Worm (Caenorhabditis elegans) whole organism, late embryonic: ENCODE data around the gene F47B8.4.

Experiments used
- F13H6.1 ChIP-seq: sonication (generic microtip); optimal IDR thresholded peaks from 2 replicates; lab custom pipeline; 2016; ENCODE audit warnings: missing genetic modification characterization, missing compliant biosample characterization
- K02D7.2 ChIP-seq: sonication (generic microtip); optimal IDR thresholded peaks from 2 replicates; lab custom pipeline; 2017; ENCODE audit warnings: mild to moderate bottlenecking, missing genetic modification characterization, missing compliant biosample characterization
- ceh-14 ChIP-seq: sonication (generic microtip); optimal IDR thresholded peaks from 2 replicates; lab custom pipeline; 2016; ENCODE audit warnings: missing genotype, missing genetic modification characterization, missing compliant biosample characterization
- ceh-19 ChIP-seq: fragments of 200-800 bp; sonication (Bioruptor generic); optimal IDR thresholded peaks from 2 replicates; lab custom pipeline; 2018; ENCODE audit warnings: mild to moderate bottlenecking, missing genetic modification characterization, missing compliant biosample characterization
- ceh-2 ChIP-seq: sonication (generic microtip); optimal IDR thresholded peaks from 2 replicates; lab custom pipeline; 2016; ENCODE audit warnings: missing genotype, missing genetic modification characterization, missing compliant biosample characterization
- ceh-22 ChIP-seq: sonication (generic microtip); optimal IDR thresholded peaks from 2 replicates; lab custom pipeline; 2017; ENCODE audit warnings: missing biosample characterization, missing genetic modification characterization
- ceh-30 ChIP-seq: fragments of 150-350 bp; optimal IDR thresholded peaks from 2 replicates; lab custom pipeline; 2014; ENCODE audit warnings: missing biosample characterization, missing genetic modification characterization
- ceh-31 ChIP-seq: sonication (generic microtip); optimal IDR thresholded peaks from 2 replicates; lab custom pipeline; 2016; ENCODE audit warnings: missing genetic modification characterization, missing compliant biosample characterization
- ceh-45 ChIP-seq: fragments of 200-800 bp; sonication (Bioruptor generic); IDR thresholded peaks from 2 replicates; pipeline ENCODE4 v1.3.6; 2022; ENCODE audit warnings: missing genetic modification reagents, missing genetic modification characterization, missing compliant biosample characterization
- ceh-6 ChIP-seq: fragments of 200-800 bp; sonication (Bioruptor generic); optimal IDR thresholded peaks from 2 replicates; lab custom pipeline; 2018; ENCODE audit warnings: mild to moderate bottlenecking, missing genetic modification characterization, missing compliant biosample characterization
- ceh-9 ChIP-seq: sonication (generic microtip); optimal IDR thresholded peaks from 2 replicates; lab custom pipeline; 2016; ENCODE audit warnings: mild to moderate bottlenecking, missing genetic modification characterization, inconsistent platforms, missing compliant biosample characterization
- che-1 ChIP-seq: sonication (generic microtip); optimal IDR thresholded peaks from 2 replicates; lab custom pipeline; 2016; ENCODE audit warnings: mild to moderate bottlenecking, missing genetic modification characterization, missing compliant biosample characterization
- elt-4 ChIP-seq: sonication (generic microtip); optimal IDR thresholded peaks from 2 replicates; lab custom pipeline; 2016; ENCODE audit warnings: missing genetic modification characterization, missing compliant biosample characterization
- ets-4 ChIP-seq: sonication (generic microtip); optimal IDR thresholded peaks from 2 replicates; lab custom pipeline; 2016; ENCODE audit warnings: missing genetic modification characterization, missing compliant biosample characterization
- eyg-1 ChIP-seq: sonication (generic microtip); optimal IDR thresholded peaks from 2 replicates; lab custom pipeline; 2016; ENCODE audit warnings: missing genotype, missing genetic modification characterization, missing compliant biosample characterization
- fkh-6 ChIP-seq: sonication (generic microtip); optimal IDR thresholded peaks from 2 replicates; lab custom pipeline; 2016; ENCODE audit warnings: missing genetic modification characterization, missing compliant biosample characterization
- gmeb-2 ChIP-seq: sonication (generic microtip); optimal IDR thresholded peaks from 2 replicates; lab custom pipeline; 2016; ENCODE audit warnings: missing genetic modification characterization, inconsistent platforms, missing compliant biosample characterization
- hlh-13 ChIP-seq: fragments of 200-800 bp; sonication (Bioruptor generic); optimal IDR thresholded peaks from 2 replicates; lab custom pipeline; 2018; ENCODE audit warnings: mild to moderate bottlenecking, missing genetic modification characterization, missing compliant biosample characterization
- hlh-6 ChIP-seq: sonication (generic microtip); optimal IDR thresholded peaks from 2 replicates; lab custom pipeline; 2016; ENCODE audit warnings: missing genotype, missing genetic modification characterization, missing compliant biosample characterization
- lim-6 ChIP-seq: sonication (generic microtip); optimal IDR thresholded peaks from 2 replicates; lab custom pipeline; 2016; ENCODE audit warnings: missing genetic modification characterization, missing compliant biosample characterization
- lin-11 ChIP-seq: fragments of 200-800 bp; sonication (Bioruptor generic); optimal IDR thresholded peaks from 2 replicates; lab custom pipeline; 2018; ENCODE audit warnings: mild to moderate bottlenecking, missing genetic modification characterization, missing compliant biosample characterization
- mec-3 ChIP-seq: sonication (generic microtip); optimal IDR thresholded peaks from 2 replicates; lab custom pipeline; 2016; ENCODE audit warnings: borderline replicate concordance, missing genetic modification characterization, missing compliant biosample characterization
- nhr-11 ChIP-seq: fragments of 150-350 bp; optimal IDR thresholded peaks from 2 replicates; lab custom pipeline; 2014; ENCODE audit warnings: missing biosample characterization, missing genetic modification characterization
- nhr-232 ChIP-seq: sonication (generic microtip); optimal IDR thresholded peaks from 2 replicates; lab custom pipeline; 2016; ENCODE audit warnings: missing genetic modification characterization, missing compliant biosample characterization
- pag-3 ChIP-seq: sonication (generic microtip); optimal IDR thresholded peaks from 2 replicates; lab custom pipeline; 2016; ENCODE audit warnings: missing compliant biosample characterization, missing genetic modification characterization, borderline replicate concordance
- pat-9 ChIP-seq: fragments of 200-800 bp; sonication (Bioruptor generic); optimal IDR thresholded peaks from 2 replicates; lab custom pipeline; 2018; ENCODE audit warnings: mild to moderate bottlenecking, missing genetic modification characterization, moderate library complexity, missing compliant biosample characterization
- pax-1 ChIP-seq: fragments of 150-350 bp; optimal IDR thresholded peaks from 2 replicates; lab custom pipeline; 2014; ENCODE audit warnings: missing biosample characterization, missing genetic modification characterization
- pha-2 ChIP-seq: sonication (generic microtip); optimal IDR thresholded peaks from 2 replicates; lab custom pipeline; 2017; ENCODE audit warnings: mild to moderate bottlenecking, missing genetic modification characterization, missing compliant biosample characterization
- pha-4 ChIP-seq: fragments of 150-350 bp; optimal IDR thresholded peaks from 2 replicates; lab custom pipeline; 2018; ENCODE audit warnings: missing biosample characterization, missing genetic modification reagents, missing genetic modification characterization
- rnt-1 ChIP-seq: sonication (generic microtip); optimal IDR thresholded peaks from 2 replicates; lab custom pipeline; 2016; ENCODE audit warnings: missing genetic modification characterization, missing compliant biosample characterization
- sdc-2 ChIP-seq: sonication (generic microtip); optimal IDR thresholded peaks from 2 replicates; lab custom pipeline; 2016; ENCODE audit warnings: missing genotype, missing genetic modification characterization, missing compliant biosample characterization
- sox-2 ChIP-seq: fragments of 200-800 bp; sonication (Bioruptor generic); IDR thresholded peaks from 2 replicates; pipeline ENCODE4 v1.3.6; 2022; ENCODE audit warnings: missing genetic modification reagents, missing genetic modification characterization, missing compliant biosample characterization
- syd-9 ChIP-seq: sonication (generic microtip); optimal IDR thresholded peaks from 2 replicates; lab custom pipeline; 2016; ENCODE audit warnings: mild to moderate bottlenecking, missing genetic modification characterization, moderate library complexity, missing compliant biosample characterization
- tbx-2 ChIP-seq: sonication (generic microtip); optimal IDR thresholded peaks from 2 replicates; lab custom pipeline; 2016; ENCODE audit warnings: missing genetic modification characterization, missing compliant biosample characterization
- tbx-7 ChIP-seq: sonication (generic microtip); optimal IDR thresholded peaks from 2 replicates; lab custom pipeline; 2016; ENCODE audit warnings: missing genotype, missing genetic modification characterization, missing compliant biosample characterization
- ztf-16 ChIP-seq: sonication (generic microtip); optimal IDR thresholded peaks from 2 replicates; lab custom pipeline; 2017; ENCODE audit warnings: missing genetic modification characterization, missing compliant biosample characterization

The F47B8.4 gene

ce11 chrV:14294396-14294795 is 30.1 kb downstream of the F47B8.4 start, which contains the start of gene F14D7.9:
Gene F14D7.9, plus strand, starts transcription at chrV:14294696.
- TF ChIP-seq ceh-6 (no peak), eyg-1 (tag; lab: Kevin White, UChicago) (no peak), ets-4 (tag; lab: Kevin White, UChicago) (no peak), syd-9 (tag; lab: Kevin White, UChicago) (no peak)

- TF ChIP-seq ztf-16, result no peak
- TF ChIP-seq K02D7.2 (tag; lab: Kevin White, UChicago), result no peak
- TF ChIP-seq ceh-30 (tag; lab: Kevin White, UChicago), result no peak
- no peak for TF ChIP-seq elt-4 (tag; lab: Kevin White, UChicago)
- no peak for TF ChIP-seq ceh-9 (tag; lab: Kevin White, UChicago)
- no peak for TF ChIP-seq nhr-232 (tag; lab: Kevin White, UChicago)
- no peak for TF ChIP-seq F13H6.1 (tag; lab: Kevin White, UChicago)
- TF ChIP-seq pha-4 (tag; lab: Kevin White, UChicago), result no peak
- no peak for TF ChIP-seq lin-11 (tag; lab: Kevin White, UChicago)
- TF ChIP-seq rnt-1 (tag; lab: Kevin White, UChicago), result no peak
- TF ChIP-seq ceh-2, result no peak
- TF ChIP-seq pha-2, result no peak
- TF ChIP-seq ceh-14 (tag; lab: Kevin White, UChicago), result no peak
- no peak for TF ChIP-seq che-1 (tag; lab: Kevin White, UChicago)
- no peak for TF ChIP-seq ceh-22 (tag; lab: Kevin White, UChicago)
Measured at ce11 chrV:14293667-14294194, 30.7 kb downstream of the F47B8.4 start, which contains the start of gene F14D7.2. Gene F14D7.2, minus strand, starts transcription at chrV:14293717.

- no peak for TF ChIP-seq pag-3 (tag; lab: Kevin White, UChicago)
- TF ChIP-seq sox-2 (GFP tag; lab: Robert Waterston, UW), result no peak
- no peak for TF ChIP-seq hlh-6 (tag; lab: Kevin White, UChicago)
- TF ChIP-seq hlh-13 (GFP tag; lab: Kevin White, UChicago), result no peak
- TF ChIP-seq pat-9, result no peak
- TF ChIP-seq, all 69 proteins: peak for 0
Measured at ce11 chrV:14290636-14291035, 33.8 kb downstream of the F47B8.4 start, which contains the start of gene F14D7.18. Gene F14D7.18, minus strand, starts transcription at chrV:14290736.

ce11 chrV:14289363-14289762 is 35.1 kb downstream of the F47B8.4 start, which contains the start of gene F14D7.1:
Gene F14D7.1, minus strand, starts transcription at chrV:14289463.
- TF ChIP-seq nhr-232 (tag; lab: Kevin White, UChicago), result no peak
- TF ChIP-seq lim-6 (tag; lab: Kevin White, UChicago), result no peak
- TF ChIP-seq elt-4 (tag; lab: Kevin White, UChicago), result no peak
- no peak for TF ChIP-seq ceh-45 (GFP tag; lab: Robert Waterston, UW)
- TF ChIP-seq mec-3 (tag; lab: Kevin White, UChicago), result no peak
- no peak for TF ChIP-seq pha-2
- no peak for TF ChIP-seq ztf-16
- no peak for TF ChIP-seq fkh-6
- TF ChIP-seq tbx-7 (tag; lab: Kevin White, UChicago), result no peak
- no peak for TF ChIP-seq gmeb-2 (tag; lab: Kevin White, UChicago)
- no peak for TF ChIP-seq lin-11 (tag; lab: Kevin White, UChicago)
- no peak for TF ChIP-seq ceh-19
- no peak for TF ChIP-seq K02D7.2 (tag; lab: Kevin White, UChicago)
- TF ChIP-seq ceh-31, result no peak
- TF ChIP-seq pax-1 (tag; lab: Kevin White, UChicago), result no peak
- no peak for TF ChIP-seq hlh-13 (GFP tag; lab: Kevin White, UChicago)
- no peak for TF ChIP-seq sdc-2 (tag; lab: Kevin White, UChicago)
- TF ChIP-seq, all 69 proteins: peak for 0

- TF ChIP-seq syd-9 (tag; lab: Kevin White, UChicago) (no peak), ceh-45 (GFP tag; lab: Robert Waterston, UW) (no peak), ceh-22 (tag; lab: Kevin White, UChicago) (no peak), lin-11 (tag; lab: Kevin White, UChicago) (no peak), tbx-2 (tag; lab: Kevin White, UChicago) (no peak), ceh-6 (no peak), nhr-11 (tag; lab: Kevin White, UChicago) (no peak)
Measured at ce11 chrV:14285803-14286202, 38.7 kb downstream of the F47B8.4 start, which contains the start of gene F40G12.11. Gene F40G12.11, plus strand, starts transcription at chrV:14286171.
